Worm (Caenorhabditis elegans) whole organism, young adult: ENCODE measurements around the gene map-2.
"Not testable (repeated sequence)": the region's sequence is repeated elsewhere in the genome, so short reads cannot be mapped to it uniquely, and the experiment has no call there.

Experiments used
- B0261.1 ChIP-seq: sonication (generic microtip); optimal IDR thresholded peaks from 2 replicates; lab custom pipeline; 2016; ENCODE audit warnings: mild to moderate bottlenecking, missing genetic modification characterization, moderate library complexity, missing compliant biosample characterization
- C17E4.6 ChIP-seq: fragments of 200-800 bp; sonication (Bioruptor generic); IDR thresholded peaks from 2 replicates; pipeline ENCODE4 v1.3.6; 2022; ENCODE audit warnings: missing genetic modification reagents, missing genetic modification characterization, missing compliant biosample characterization
- D2030.7 ChIP-seq: fragments of 200-800 bp; sonication (Bioruptor generic); IDR thresholded peaks from 2 replicates; pipeline ENCODE4 v1.3.6; 2022; ENCODE audit warnings: missing genetic modification reagents, missing genetic modification characterization, missing compliant biosample characterization
- F39B2.1 ChIP-seq: fragments of 200-800 bp; sonication (Bioruptor generic); IDR thresholded peaks from 2 replicates; pipeline ENCODE4 v1.3.6; 2022; ENCODE audit warnings: missing genetic modification reagents, missing genetic modification characterization, missing compliant biosample characterization
- F49E8.2 ChIP-seq: sonication (generic microtip); optimal IDR thresholded peaks from 3 replicates; lab custom pipeline; 2017; ENCODE audit warnings: missing genetic modification characterization, mild to moderate bottlenecking, missing compliant biosample characterization, antibody characterized with exemption, moderate library complexity; ENCODE audit not compliant: insufficient read depth
- attf-5 ChIP-seq: fragments of 200-800 bp; sonication (Bioruptor generic); optimal IDR thresholded peaks from 2 replicates; lab custom pipeline; 2018; ENCODE audit warnings: mild to moderate bottlenecking, missing genetic modification characterization, missing compliant biosample characterization
- attf-6 ChIP-seq: fragments of 200-800 bp; sonication (Bioruptor generic); IDR thresholded peaks from 2 replicates; pipeline ENCODE4 v1.3.6; 2022; ENCODE audit warnings: missing genetic modification reagents, missing genetic modification characterization, missing compliant biosample characterization
- ceh-58 ChIP-seq: fragments of 200-800 bp; sonication (Bioruptor generic); IDR thresholded peaks from 2 replicates; pipeline ENCODE4 v1.3.6; 2022; ENCODE audit warnings: missing genetic modification characterization, missing compliant biosample characterization
- die-1 ChIP-seq: sonication (generic microtip); optimal IDR thresholded peaks from 2 replicates; lab custom pipeline; 2016; ENCODE audit warnings: missing genotype, mild to moderate bottlenecking, missing genetic modification characterization, missing compliant biosample characterization
- dox-1 ChIP-seq: fragments of 200-800 bp; sonication (Bioruptor generic); IDR thresholded peaks from 2 replicates; pipeline ENCODE4 v1.3.6; 2022; ENCODE audit warnings: missing genetic modification reagents, missing genetic modification characterization, missing compliant biosample characterization
- dpl-1 ChIP-seq: fragments of 150-350 bp; optimal IDR thresholded peaks from 2 replicates; lab custom pipeline; 2014; ENCODE audit warnings: missing biosample characterization, missing genetic modification reagents, missing genetic modification characterization
- hmg-1.2 ChIP-seq: fragments of 200-800 bp; sonication (Bioruptor generic); IDR thresholded peaks from 2 replicates; pipeline ENCODE4 v1.3.6; 2022; ENCODE audit warnings: missing genetic modification reagents, missing genetic modification characterization, missing compliant biosample characterization
- hsf-1 ChIP-seq: fragments of 200-800 bp; sonication (Bioruptor generic); IDR thresholded peaks from 2 replicates; pipeline ENCODE4 v1.3.6; 2022; ENCODE audit warnings: missing genetic modification reagents, missing genetic modification characterization, missing compliant biosample characterization
- let-607 ChIP-seq, 2 experiments: fragments of 200-800 bp in 1 of 2; sonication (Bioruptor generic) in 1 of 2; sonication (generic microtip) in 1 of 2; optimal IDR thresholded peaks; 2 replicates each; lab custom pipeline; 2016 to 2018; ENCODE audit warnings: mild to moderate bottlenecking in 2 of 2, missing compliant biosample characterization in 2 of 2, missing genetic modification characterization in 2 of 2, moderate library complexity in 2 of 2, missing genotype in 1 of 2
- lin-54 ChIP-seq: fragments of 200-800 bp; sonication (Bioruptor generic); optimal IDR thresholded peaks from 2 replicates; lab custom pipeline; 2018; ENCODE audit warnings: mild to moderate bottlenecking, missing genetic modification characterization, missing compliant biosample characterization
- lir-1 ChIP-seq: fragments of 200-800 bp; sonication (Bioruptor generic); conservative IDR thresholded peaks from 2 replicates; pipeline ENCODE4 v1.3.6; 2022; ENCODE audit warnings: missing genetic modification reagents, missing genetic modification characterization, missing compliant biosample characterization
- lsl-1 ChIP-seq: fragments of 200-800 bp; sonication (Bioruptor generic); optimal IDR thresholded peaks from 2 replicates; lab custom pipeline; 2018; ENCODE audit warnings: mild to moderate bottlenecking, missing genetic modification characterization, moderate library complexity, missing compliant biosample characterization
- lsy-27 ChIP-seq: sonication (generic microtip); optimal IDR thresholded peaks from 2 replicates; lab custom pipeline; 2017; ENCODE audit warnings: missing genetic modification characterization, mild to moderate bottlenecking, missing compliant biosample characterization, antibody characterized with exemption, missing genotype, borderline replicate concordance; ENCODE audit not compliant: insufficient read depth
- madf-10 ChIP-seq: sonication (generic microtip); optimal IDR thresholded peaks from 2 replicates; lab custom pipeline; 2016; ENCODE audit warnings: mild to moderate bottlenecking, missing genetic modification characterization, missing compliant biosample characterization
- nhr-179 ChIP-seq: sonication (generic microtip); optimal IDR thresholded peaks from 2 replicates; lab custom pipeline; 2016; ENCODE audit warnings: mild to moderate bottlenecking, missing genetic modification characterization, missing compliant biosample characterization
- nhr-80 ChIP-seq: sonication (generic microtip); optimal IDR thresholded peaks from 2 replicates; lab custom pipeline; 2016; ENCODE audit warnings: missing genetic modification characterization, missing compliant biosample characterization
- rcor-1 ChIP-seq: fragments of 200-800 bp; sonication (Bioruptor generic); IDR thresholded peaks from 2 replicates; pipeline ENCODE4 v1.3.6; 2022; ENCODE audit warnings: missing genetic modification reagents, missing genetic modification characterization, missing compliant biosample characterization
- rpc-1 ChIP-seq, 2 experiments: fragments of 150-350 bp in 1 of 2; sonication (generic microtip) in 1 of 2; optimal IDR thresholded peaks; 2 replicates each; lab custom pipeline; 2014 to 2018; ENCODE audit warnings: missing biosample characterization in 1 of 2, missing genetic modification characterization in 1 of 2, missing genetic modification reagents in 1 of 2, missing genotype in 1 of 2
- sdz-38 ChIP-seq: sonication (generic microtip); optimal IDR thresholded peaks from 2 replicates; lab custom pipeline; 2016; ENCODE audit warnings: missing genotype, missing genetic modification characterization, missing compliant biosample characterization
- snpc-4 ChIP-seq, 5 experiments: fragments of 150-350 bp in 1 of 5; sonication (generic microtip) in 4 of 5; optimal IDR thresholded peaks; 2 replicates each; lab custom pipeline; 2014 to 2018; ENCODE audit warnings: missing genetic modification characterization in 5 of 5, missing biosample characterization in 3 of 5, antibody characterized with exemption in 2 of 5, mild to moderate bottlenecking in 2 of 5, missing compliant biosample characterization in 2 of 5, missing genotype in 2 of 5, moderate library complexity in 2 of 5, missing genetic modification reagents in 1 of 5
- somi-1 ChIP-seq: fragments of 200-800 bp; sonication (Bioruptor generic); optimal IDR thresholded peaks from 2 replicates; lab custom pipeline; 2018; ENCODE audit warnings: mild to moderate bottlenecking, missing genetic modification characterization, missing compliant biosample characterization
- sptf-2 ChIP-seq: fragments of 200-800 bp; sonication (Bioruptor generic); optimal IDR thresholded peaks from 2 replicates; lab custom pipeline; 2018; ENCODE audit warnings: mild to moderate bottlenecking, missing genetic modification characterization, missing compliant biosample characterization
- tbp1 ChIP-seq: fragments of 200-800 bp; sonication (Bioruptor generic); optimal IDR thresholded peaks from 2 replicates; lab custom pipeline; 2018; ENCODE audit warnings: mild to moderate bottlenecking, missing genetic modification characterization, missing compliant biosample characterization
- tbx-9 ChIP-seq: sonication (generic microtip); optimal IDR thresholded peaks from 2 replicates; lab custom pipeline; 2016; ENCODE audit warnings: borderline replicate concordance, missing genetic modification characterization, inconsistent platforms, missing compliant biosample characterization
- tlf-1 ChIP-seq: fragments of 200-800 bp; sonication (Bioruptor generic); optimal IDR thresholded peaks from 2 replicates; lab custom pipeline; 2018; ENCODE audit warnings: mild to moderate bottlenecking, missing genetic modification characterization, missing compliant biosample characterization
- ztf-25 ChIP-seq: fragments of 200-800 bp; sonication (Bioruptor generic); IDR thresholded peaks from 2 replicates; pipeline ENCODE4 v1.3.6; 2022; ENCODE audit warnings: missing genetic modification reagents, missing genetic modification characterization, missing compliant biosample characterization

map-2 gene

ce11 chrIV:16842873-16843272 is 11.8 kb downstream of the map-2 start, which contains the start of gene Y116A8A.150:
Gene Y116A8A.150 (minus strand): TSS chrIV:16842973.
- TF ChIP-seq lir-1 (GFP tag; lab: Robert Waterston, UW); D2030.7; sdz-38: not testable (repeated sequence)

ce11 chrIV:16831366-16831765 is 23.3 kb downstream of the map-2 start, which contains the start of gene clec-194:
Gene clec-194 (plus strand): TSS chrIV:16831666.
- TF ChIP-seq dpl-1 (GFP tag; lab: Kevin White, UChicago), result no peak
- no peak for TF ChIP-seq dox-1 (GFP tag; lab: Robert Waterston, UW)
- no peak for TF ChIP-seq C17E4.6 (GFP tag; lab: Robert Waterston, UW)
- no peak for TF ChIP-seq F39B2.1 (GFP tag; lab: Robert Waterston, UW)
- TF ChIP-seq nhr-179, result no peak
- no peak for TF ChIP-seq lsl-1 (GFP tag; lab: Kevin White, UChicago)
- no peak for TF ChIP-seq tbx-9 (tag; lab: Kevin White, UChicago)
- TF ChIP-seq somi-1 (GFP tag; lab: Kevin White, UChicago), result no peak
- no peak for TF ChIP-seq nhr-80 (tag; lab: Kevin White, UChicago)
- no peak for TF ChIP-seq let-607 (tag; optimal IDR thresholded peaks at IDR 0.05; lab: Kevin White, UChicago)
- TF ChIP-seq sptf-2 (GFP tag; lab: Kevin White, UChicago), result no peak
- no peak for TF ChIP-seq attf-5 (GFP tag; lab: Kevin White, UChicago)
- TF ChIP-seq F49E8.2 (tag; lab: Kevin White, UChicago), result no peak
- TF ChIP-seq lsy-27 (tag; lab: Kevin White, UChicago), result no peak
- TF ChIP-seq ceh-58 (GFP tag; lab: Robert Waterston, UW), result no peak

ce11 chrIV:16829896-16830295 is 24.8 kb downstream of the map-2 start, which contains the start of gene Y116A8A.7:
Gene Y116A8A.7 (plus strand): TSS chrIV:16830196.
- TF ChIP-seq snpc-4 (GFP tag; optimal IDR thresholded peaks at IDR 0.05; lab: Kevin White, UChicago) (no peak), snpc-4 (tag; optimal IDR thresholded peaks at IDR 0.05; lab: Kevin White, UChicago) (peak in 1 of 4 experiments; percentile 24), rcor-1 (no peak)

ce11 chrIV:16828698-16829097 is 26.0 kb downstream of the map-2 start, which contains the start of gene Y116A8A.6:
Gene Y116A8A.6 (minus strand): TSS chrIV:16828798.
- TF ChIP-seq sdz-38 (no peak), lin-54 (GFP tag; lab: Kevin White, UChicago) (no peak), hsf-1 (GFP tag; lab: Robert Waterston, UW) (no peak), madf-10 (tag; lab: Kevin White, UChicago) (no peak), tlf-1 (GFP tag; lab: Kevin White, UChicago) (no peak)

- no peak for TF ChIP-seq die-1 (tag; lab: Kevin White, UChicago)
- no peak for TF ChIP-seq C17E4.6 (GFP tag; lab: Robert Waterston, UW)
Observed at ce11 chrIV:16822529-16822928, 32.2 kb downstream of the map-2 start, which contains the start of gene Y116A8A.4. Gene Y116A8A.4 (plus strand): TSS chrIV:16822829.

ce11 chrIV:16818551-16818950 is 36.1 kb downstream of the map-2 start:
- TF ChIP-seq hmg-1.2 (GFP tag; lab: Robert Waterston, UW), result peak; percentile 38; the same call in 1 of the 2 replicates
- TF ChIP-seq attf-6 (GFP tag; lab: Robert Waterston, UW), result peak; percentile 94
- TF ChIP-seq B0261.1 (tag; lab: Kevin White, UChicago), result peak; percentile 51
- 0 out of 2 replicates have a peak, but pooled peaks have one; percentile 25 for TF ChIP-seq D2030.7
- TF ChIP-seq ztf-25 (GFP tag; lab: Robert Waterston, UW), result 0 out of 2 replicates have a peak, but pooled peaks have one; percentile 49
- TF ChIP-seq snpc-4 (GFP tag; optimal IDR thresholded peaks at IDR 0.05; lab: Kevin White, UChicago), result not testable (repeated sequence)
- TF ChIP-seq snpc-4 (tag; optimal IDR thresholded peaks at IDR 0.05; lab: Kevin White, UChicago), result peak in 2 of 4 experiments; percentile 78 to 89
- TF ChIP-seq rpc-1 (optimal IDR thresholded peaks at IDR 0.05; lab: Kevin White, UChicago), result peak; percentile 34
- TF ChIP-seq rpc-1 (tag; optimal IDR thresholded peaks at IDR 0.05; lab: Kevin White, UChicago), result peak; percentile 62
- TF ChIP-seq tbp1, result peak; percentile 86
- TF ChIP-seq, all 124 proteins: peak for 8; not testable (repeated sequence) for 116
